Worm (Caenorhabditis elegans) whole organism, late embryonic: ENCODE results near the gene ssq-2.

Experiments used
- C08G9.2 ChIP-seq: sonication (generic microtip); optimal IDR thresholded peaks from 2 replicates; lab custom pipeline; 2016; ENCODE audit warnings: mild to moderate bottlenecking, missing genetic modification characterization, moderate library complexity, missing compliant biosample characterization
- C38D4.7 ChIP-seq: fragments of 200-800 bp; sonication (Bioruptor generic); optimal IDR thresholded peaks from 2 replicates; lab custom pipeline; 2018; ENCODE audit warnings: mild to moderate bottlenecking, missing genetic modification characterization, moderate library complexity, missing compliant biosample characterization
- Y22D7AL.16 ChIP-seq: sonication (generic microtip); optimal IDR thresholded peaks from 2 replicates; lab custom pipeline; 2016; ENCODE audit warnings: missing genetic modification characterization, missing compliant biosample characterization
- ceh-19 ChIP-seq: fragments of 200-800 bp; sonication (Bioruptor generic); optimal IDR thresholded peaks from 2 replicates; lab custom pipeline; 2018; ENCODE audit warnings: mild to moderate bottlenecking, missing genetic modification characterization, missing compliant biosample characterization
- ceh-2 ChIP-seq: sonication (generic microtip); optimal IDR thresholded peaks from 2 replicates; lab custom pipeline; 2016; ENCODE audit warnings: missing genotype, missing genetic modification characterization, missing compliant biosample characterization
- ceh-22 ChIP-seq: sonication (generic microtip); optimal IDR thresholded peaks from 2 replicates; lab custom pipeline; 2017; ENCODE audit warnings: missing biosample characterization, missing genetic modification characterization
- ceh-24 ChIP-seq: sonication (generic microtip); optimal IDR thresholded peaks from 2 replicates; lab custom pipeline; 2016; ENCODE audit warnings: mild to moderate bottlenecking, missing genetic modification characterization, missing compliant biosample characterization
- ceh-30 ChIP-seq: fragments of 150-350 bp; optimal IDR thresholded peaks from 2 replicates; lab custom pipeline; 2014; ENCODE audit warnings: missing biosample characterization, missing genetic modification characterization
- ceh-34 ChIP-seq: sonication (generic microtip); optimal IDR thresholded peaks from 2 replicates; lab custom pipeline; 2016; ENCODE audit warnings: mild to moderate bottlenecking, missing genetic modification characterization, missing compliant biosample characterization
- ceh-45 ChIP-seq: fragments of 200-800 bp; sonication (Bioruptor generic); IDR thresholded peaks from 2 replicates; pipeline ENCODE4 v1.3.6; 2022; ENCODE audit warnings: missing genetic modification reagents, missing genetic modification characterization, missing compliant biosample characterization
- ceh-9 ChIP-seq: sonication (generic microtip); optimal IDR thresholded peaks from 2 replicates; lab custom pipeline; 2016; ENCODE audit warnings: mild to moderate bottlenecking, missing genetic modification characterization, inconsistent platforms, missing compliant biosample characterization
- dmd-4 ChIP-seq: sonication (generic microtip); optimal IDR thresholded peaks from 2 replicates; lab custom pipeline; 2016; ENCODE audit warnings: borderline replicate concordance, missing genetic modification characterization, missing compliant biosample characterization
- elt-2 ChIP-seq: sonication (generic microtip); optimal IDR thresholded peaks from 2 replicates; lab custom pipeline; 2016; ENCODE audit warnings: missing genetic modification reagents, missing genetic modification characterization, missing compliant biosample characterization
- ets-4 ChIP-seq: sonication (generic microtip); optimal IDR thresholded peaks from 2 replicates; lab custom pipeline; 2016; ENCODE audit warnings: missing genetic modification characterization, missing compliant biosample characterization
- fax-1 ChIP-seq: sonication (generic microtip); optimal IDR thresholded peaks from 2 replicates; lab custom pipeline; 2016; ENCODE audit warnings: missing genotype, missing genetic modification characterization, missing compliant biosample characterization
- fkh-6 ChIP-seq: sonication (generic microtip); optimal IDR thresholded peaks from 2 replicates; lab custom pipeline; 2016; ENCODE audit warnings: missing genetic modification characterization, missing compliant biosample characterization
- gmeb-2 ChIP-seq: sonication (generic microtip); optimal IDR thresholded peaks from 2 replicates; lab custom pipeline; 2016; ENCODE audit warnings: missing genetic modification characterization, inconsistent platforms, missing compliant biosample characterization
- hlh-13 ChIP-seq: fragments of 200-800 bp; sonication (Bioruptor generic); optimal IDR thresholded peaks from 2 replicates; lab custom pipeline; 2018; ENCODE audit warnings: mild to moderate bottlenecking, missing genetic modification characterization, missing compliant biosample characterization
- hlh-8 ChIP-seq: sonication (generic microtip); optimal IDR thresholded peaks from 2 replicates; lab custom pipeline; 2016; ENCODE audit warnings: missing genotype, missing genetic modification characterization, missing compliant biosample characterization
- lin-11 ChIP-seq: fragments of 200-800 bp; sonication (Bioruptor generic); optimal IDR thresholded peaks from 2 replicates; lab custom pipeline; 2018; ENCODE audit warnings: mild to moderate bottlenecking, missing genetic modification characterization, missing compliant biosample characterization
- madf-2 ChIP-seq: sonication (generic microtip); optimal IDR thresholded peaks from 2 replicates; lab custom pipeline; 2017; ENCODE audit warnings: missing genetic modification characterization, missing compliant biosample characterization
- nhr-232 ChIP-seq: sonication (generic microtip); optimal IDR thresholded peaks from 2 replicates; lab custom pipeline; 2016; ENCODE audit warnings: missing genetic modification characterization, missing compliant biosample characterization
- pag-3 ChIP-seq: sonication (generic microtip); optimal IDR thresholded peaks from 2 replicates; lab custom pipeline; 2016; ENCODE audit warnings: missing compliant biosample characterization, missing genetic modification characterization, borderline replicate concordance
- pros-1 ChIP-seq: fragments of 150-350 bp; optimal IDR thresholded peaks from 2 replicates; lab custom pipeline; 2014; ENCODE audit warnings: missing biosample characterization, missing genetic modification reagents, missing genetic modification characterization
- ref-2 ChIP-seq: sonication (generic microtip); optimal IDR thresholded peaks from 2 replicates; lab custom pipeline; 2016; ENCODE audit warnings: missing genetic modification characterization, missing compliant biosample characterization
- sdc-2 ChIP-seq: sonication (generic microtip); optimal IDR thresholded peaks from 2 replicates; lab custom pipeline; 2016; ENCODE audit warnings: missing genotype, missing genetic modification characterization, missing compliant biosample characterization
- sox-4 ChIP-seq: sonication (generic microtip); optimal IDR thresholded peaks from 2 replicates; lab custom pipeline; 2017; ENCODE audit warnings: mild to moderate bottlenecking, missing genetic modification characterization, inconsistent platforms, missing compliant biosample characterization
- syd-9 ChIP-seq: sonication (generic microtip); optimal IDR thresholded peaks from 2 replicates; lab custom pipeline; 2016; ENCODE audit warnings: mild to moderate bottlenecking, missing genetic modification characterization, moderate library complexity, missing compliant biosample characterization
- tbx-2 ChIP-seq: sonication (generic microtip); optimal IDR thresholded peaks from 2 replicates; lab custom pipeline; 2016; ENCODE audit warnings: missing genetic modification characterization, missing compliant biosample characterization
- tbx-7 ChIP-seq: sonication (generic microtip); optimal IDR thresholded peaks from 2 replicates; lab custom pipeline; 2016; ENCODE audit warnings: missing genotype, missing genetic modification characterization, missing compliant biosample characterization
- unc-3 ChIP-seq, 2 experiments: fragments of 200-800 bp in 1 of 2; sonication (Bioruptor generic) in 1 of 2; sonication (generic microtip) in 1 of 2; conservative IDR thresholded peaks in 1 of 2; optimal IDR thresholded peaks in 1 of 2; 2 replicates each; pipeline versions ENCODE4 v1.3.6 to Lab custom; 2016 to 2022; ENCODE audit warnings: missing compliant biosample characterization in 2 of 2, missing genetic modification characterization in 2 of 2, missing genetic modification reagents in 1 of 2
- unc-55 ChIP-seq: sonication (generic microtip); optimal IDR thresholded peaks from 2 replicates; lab custom pipeline; 2017; ENCODE audit warnings: missing biosample characterization, missing genetic modification reagents, missing genetic modification characterization
- unc-86 ChIP-seq: sonication (generic microtip); optimal IDR thresholded peaks from 2 replicates; lab custom pipeline; 2016; ENCODE audit warnings: missing genetic modification characterization, missing compliant biosample characterization
- zip-5 ChIP-seq: sonication (generic microtip); optimal IDR thresholded peaks from 2 replicates; lab custom pipeline; 2016; ENCODE audit warnings: missing genetic modification characterization, missing compliant biosample characterization
- ztf-16 ChIP-seq: sonication (generic microtip); optimal IDR thresholded peaks from 2 replicates; lab custom pipeline; 2017; ENCODE audit warnings: missing genetic modification characterization, missing compliant biosample characterization

Gene ssq-2

ce11 chrIV:4983746-4984145 is 12.2 kb upstream of the ssq-2 start, which contains the start of gene clec-176:
TSS of gene clec-176 (plus strand) at chrIV:4984046.
- TF ChIP-seq pag-3 (tag; lab: Kevin White, UChicago), result no peak
- TF ChIP-seq ceh-24 (tag; lab: Kevin White, UChicago), result no peak
- no peak for TF ChIP-seq pros-1 (tag; lab: Kevin White, UChicago)
- no peak for TF ChIP-seq C38D4.7
- TF ChIP-seq ztf-16 (tag; lab: Kevin White, UChicago), result no peak
- TF ChIP-seq unc-55 (GFP tag; lab: Kevin White, UChicago), result no peak
- no peak for TF ChIP-seq fax-1
- TF ChIP-seq ceh-34, result no peak
- no peak for TF ChIP-seq sox-4 (tag; lab: Kevin White, UChicago)
- TF ChIP-seq ref-2 (tag; lab: Kevin White, UChicago), result no peak
- TF ChIP-seq sdc-2, result no peak
- TF ChIP-seq hlh-13 (GFP tag; lab: Kevin White, UChicago), result no peak

- no peak for TF ChIP-seq zip-5 (tag; lab: Kevin White, UChicago)
- TF ChIP-seq ceh-24 (tag; lab: Kevin White, UChicago), result no peak
- no peak for TF ChIP-seq sdc-2
- no peak for TF ChIP-seq unc-55 (GFP tag; lab: Kevin White, UChicago)
- TF ChIP-seq madf-2 (tag; lab: Kevin White, UChicago), result no peak
- TF ChIP-seq ztf-16 (tag; lab: Kevin White, UChicago), result no peak
These were observed 9.7 kb upstream of the ssq-2 start, which contains the start of gene clec-177 for ce11 chrIV:4986246-4986645. TSS of gene clec-177 (plus strand) at chrIV:4986546.

- TF ChIP-seq ets-4 (tag; lab: Kevin White, UChicago), result no peak
- TF ChIP-seq dmd-4 (tag; lab: Kevin White, UChicago), result no peak
- TF ChIP-seq ceh-2, result no peak
- TF ChIP-seq nhr-232 (tag; lab: Kevin White, UChicago), result no peak
- no peak for TF ChIP-seq madf-2 (tag; lab: Kevin White, UChicago)
- no peak for TF ChIP-seq tbx-2 (tag; lab: Kevin White, UChicago)
- no peak for TF ChIP-seq ceh-30 (tag; lab: Kevin White, UChicago)
- TF ChIP-seq, all 69 proteins: peak for 0
These were observed 7.4 kb upstream of the ssq-2 start, which contains the start of gene E03H12.7 for ce11 chrIV:4988531-4988930. TSS of gene E03H12.7 (minus strand) at chrIV:4988631.

- TF ChIP-seq elt-2 (tag; lab: Kevin White, UChicago), result no peak
- TF ChIP-seq sdc-2, result no peak
- TF ChIP-seq Y22D7AL.16 (tag; lab: Kevin White, UChicago), result no peak
- no peak for TF ChIP-seq fkh-6 (tag; lab: Kevin White, UChicago)
- TF ChIP-seq ceh-34, result no peak
- no peak for TF ChIP-seq unc-55 (GFP tag; lab: Kevin White, UChicago)
- no peak for TF ChIP-seq ceh-30 (tag; lab: Kevin White, UChicago)
- no peak for TF ChIP-seq ceh-9 (tag; lab: Kevin White, UChicago)
- TF ChIP-seq syd-9, result no peak
- no peak for TF ChIP-seq hlh-13 (GFP tag; lab: Kevin White, UChicago)
- no peak for TF ChIP-seq tbx-7 (tag; lab: Kevin White, UChicago)
- TF ChIP-seq, all 69 proteins: peak for 0
These were observed 3.9 kb upstream of the ssq-2 start, which contains the start of gene str-162 for ce11 chrIV:4992089-4992488. TSS of gene str-162 (plus strand) at chrIV:4992389.

DNA sequence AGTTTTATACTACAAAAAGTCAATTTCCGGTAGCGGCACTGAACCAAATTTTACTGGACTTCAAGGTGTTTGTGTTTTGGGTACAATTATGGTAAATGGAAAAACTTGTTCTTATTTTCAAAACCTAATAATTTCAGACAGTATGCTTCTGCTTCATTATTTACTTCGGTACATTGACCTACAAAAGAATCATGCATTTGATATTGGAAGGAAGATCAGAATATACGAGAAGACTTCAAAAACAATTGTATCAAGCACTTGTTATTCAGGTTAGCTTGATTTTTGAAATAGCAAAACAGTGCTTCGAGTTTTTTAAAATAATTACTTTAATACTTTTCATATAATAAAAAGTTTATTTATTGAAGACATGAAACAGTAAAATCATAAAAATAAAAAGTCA is 2.8 kb upstream of the ssq-2 start:
- TF ChIP-seq ceh-45 (GFP tag; lab: Robert Waterston, UW), result no peak
- TF ChIP-seq ceh-22 (tag; lab: Kevin White, UChicago), result no peak
- TF ChIP-seq unc-3 (GFP tag; conservative IDR thresholded peaks at IDR 0.05; lab: Robert Waterston, UW), result no peak
- no peak for TF ChIP-seq unc-3 (tag; optimal IDR thresholded peaks at IDR 0.05; lab: Kevin White, UChicago)
- TF ChIP-seq hlh-8 (tag; lab: Kevin White, UChicago), result no peak
- TF ChIP-seq lin-11 (tag; lab: Kevin White, UChicago), result no peak
- no peak for TF ChIP-seq sox-4 (tag; lab: Kevin White, UChicago)
- TF ChIP-seq elt-2 (tag; lab: Kevin White, UChicago), result no peak
- no peak for TF ChIP-seq unc-86 (tag; lab: Kevin White, UChicago)
- TF ChIP-seq tbx-2 (tag; lab: Kevin White, UChicago), result no peak
- no peak for TF ChIP-seq syd-9
- TF ChIP-seq C08G9.2 (tag; lab: Kevin White, UChicago), result no peak
- no peak for TF ChIP-seq ceh-2
- no peak for TF ChIP-seq gmeb-2 (tag; lab: Kevin White, UChicago)
- no peak for TF ChIP-seq ref-2 (tag; lab: Kevin White, UChicago)
- no peak for TF ChIP-seq ceh-19 (GFP tag; lab: Kevin White, UChicago)
- no peak for TF ChIP-seq ets-4 (tag; lab: Kevin White, UChicago)
- no peak for TF ChIP-seq pag-3 (tag; lab: Kevin White, UChicago)
